Fruit fly (Drosophila melanogaster): ENCODE results near the gene IntS12.
A peak's percentile ranks its signal among the peaks of the same experiment; 100 is the strongest.

The IntS12 gene

dm6 chr3R:26875544-26876027 is 12.4 kb downstream of the IntS12 start, which contains the start of gene Rb97D (continued):
- TF ChIP-seq run (tag; optimal IDR thresholded peaks at IDR 0.05) (no peak), tup (GFP tag; optimal IDR thresholded peaks at IDR 0.05) (peak; percentile 3), CG14050 (GFP tag; IDR thresholded peaks at IDR 0.05) (peak; percentile 47; the same call in 2 of the 3 replicates), CG18262 (tag; optimal IDR thresholded peaks at IDR 0.05) (peak; percentile 62), nau (GFP tag; optimal IDR thresholded peaks at IDR 0.05) (peak; percentile 39), CG2202 (tag; optimal IDR thresholded peaks at IDR 0.05) (peak; percentile 11), dimm (GFP tag; IDR thresholded peaks at IDR 0.05) (no peak), MBD-R2 (GFP tag; IDR thresholded peaks at IDR 0.05) (peak; percentile 74), CG10543 (GFP tag; optimal IDR thresholded peaks at IDR 0.05) (peak; percentile 61), toy (GFP tag; IDR thresholded peaks at IDR 0.05) (no peak), ind (GFP tag; optimal IDR thresholded peaks at IDR 0.05) (peak; percentile 67), unc-4 (GFP tag; IDR thresholded peaks at IDR 0.05; ENCODE audit: partially characterized antibody) (peak; percentile 88), HHEX (GFP tag; optimal IDR thresholded peaks at IDR 0.05) (peak; percentile 44), odd (GFP tag; optimal IDR thresholded peaks at IDR 0.05) (no peak), CG8359 (GFP tag; optimal IDR thresholded peaks at IDR 0.05; ENCODE audit: borderline replicate concordance) (peak; percentile 15), trh (GFP tag; optimal IDR thresholded peaks at IDR 0.05) (peak; percentile 12), CG6683 (GFP tag; optimal IDR thresholded peaks at IDR 0.05) (peak; percentile 15), CG4854 (GFP tag; optimal IDR thresholded peaks at IDR 0.05) (peak; percentile 34), vvl (GFP tag; IDR thresholded peaks at IDR 0.05) (peak; percentile 83), CHES-1-like (GFP tag; optimal IDR thresholded peaks at IDR 0.05) (peak; percentile 65), CG1024 (GFP tag; IDR thresholded peaks at IDR 0.05) (peak; percentile 41; the same call in 1 of the 2 replicates), cg (GFP tag; optimal IDR thresholded peaks at IDR 0.05) (peak; percentile 50), Lpt (GFP tag; optimal IDR thresholded peaks at IDR 0.05) (no peak), chm (GFP tag; IDR thresholded peaks at IDR 0.05) (peak; percentile 83), dan (GFP tag; IDR thresholded peaks at IDR 0.05) (no peak), CG4617 (GFP tag; optimal IDR thresholded peaks at IDR 0.05; ENCODE audit: borderline replicate concordance) (peak; percentile 67), CG10959 (GFP tag; IDR thresholded peaks at IDR 0.05) (0 out of 2 replicates have a peak, but pooled peaks have one; percentile 25), CG2889 (GFP tag; IDR thresholded peaks at IDR 0.05) (no peak), H2.0 (GFP tag; IDR thresholded peaks at IDR 0.05) (peak; percentile 46), fd3F (GFP tag; optimal IDR thresholded peaks at IDR 0.05) (peak; percentile 38), Nf-YB (GFP tag; optimal IDR thresholded peaks at IDR 0.05) (peak; percentile 50), CG9797 (GFP tag; optimal IDR thresholded peaks at IDR 0.05) (peak; percentile 17), CG33557 (GFP tag; optimal IDR thresholded peaks at IDR 0.05) (peak; percentile 66), Usf (GFP tag; optimal IDR thresholded peaks at IDR 0.05) (peak; percentile 43), wdn (GFP tag; IDR thresholded peaks at IDR 0.05) (0 out of 2 replicates have a peak, but pooled peaks have one; percentile 36), vnd (GFP tag; IDR thresholded peaks at IDR 0.05; ENCODE audit: partially characterized antibody) (peak; percentile 82), bigmax (GFP tag; optimal IDR thresholded peaks at IDR 0.05) (no peak), CG3838 (GFP tag; optimal IDR thresholded peaks at IDR 0.05) (no peak), ATbp (GFP tag; optimal IDR thresholded peaks at IDR 0.05) (no peak), Hsf (GFP tag; optimal IDR thresholded peaks at IDR 0.05) (peak; percentile 79), CG1792 (GFP tag; optimal IDR thresholded peaks at IDR 0.05) (peak; percentile 45), klu (GFP tag; IDR thresholded peaks at IDR 0.05) (peak; percentile 48; the same call in 1 of the 2 replicates), CG9817 (tag; optimal IDR thresholded peaks at IDR 0.05) (peak; percentile 71), ttk (GFP tag; IDR thresholded peaks at IDR 0.05) (peak; percentile 52), ro (GFP tag; IDR thresholded peaks at IDR 0.05) (no peak; the same call in none of the 2 replicates), CG6813 (GFP tag; optimal IDR thresholded peaks at IDR 0.05) (peak; percentile 19), mirr (GFP tag; optimal IDR thresholded peaks at IDR 0.05) (no peak), Kr (GFP tag; optimal IDR thresholded peaks at IDR 0.05) (no peak), CG6254 (GFP tag; optimal IDR thresholded peaks at IDR 0.05) (no peak), Side (GFP tag; optimal IDR thresholded peaks at IDR 0.05) (peak; percentile 76)

All from whole organism, embryonic.